Worm (Caenorhabditis elegans) whole organism, L1 larva: Measurements from ENCODE around the gene F10E9.5.
"Not testable (repeated sequence)": the region's sequence is repeated elsewhere in the genome, so short reads cannot be mapped to it uniquely, and the experiment has no call there.

ENCODE experiments used
- ama-1 ChIP-seq: fragments of 150-350 bp; optimal IDR thresholded peaks from 2 replicates; lab custom pipeline; 2014
- elt-2 ChIP-seq: sonication (generic microtip); optimal IDR thresholded peaks from 2 replicates; lab custom pipeline; 2016; ENCODE audit warnings: missing genetic modification characterization, mild to moderate bottlenecking, inconsistent platforms, missing compliant biosample characterization, missing genetic modification reagents
- isw-1 ChIP-seq: fragments of 200-800 bp; sonication (Bioruptor generic); IDR thresholded peaks from 2 replicates; pipeline ENCODE4 v1.3.6; 2022; ENCODE audit warnings: missing genetic modification characterization, missing compliant biosample characterization
- jun-1 ChIP-seq: fragments of 150-350 bp; optimal IDR thresholded peaks from 2 replicates; lab custom pipeline; 2014; ENCODE audit warnings: missing biosample characterization, missing genetic modification reagents, missing genetic modification characterization
- nhr-237 ChIP-seq: fragments of 150-350 bp; optimal IDR thresholded peaks from 2 replicates; lab custom pipeline; 2014; ENCODE audit warnings: missing biosample characterization, missing genetic modification characterization
- nhr-77 ChIP-seq: fragments of 150-350 bp; optimal IDR thresholded peaks from 2 replicates; lab custom pipeline; 2014; ENCODE audit warnings: missing biosample characterization, missing genetic modification characterization
- pqm-1 ChIP-seq: sonication (generic microtip); optimal IDR thresholded peaks from 3 replicates; lab custom pipeline; 2017; ENCODE audit warnings: missing biosample characterization, missing genetic modification characterization
- snpc-4 ChIP-seq: fragments of 150-350 bp; optimal IDR thresholded peaks from 2 replicates; lab custom pipeline; 2014; ENCODE audit warnings: missing biosample characterization, missing genetic modification characterization
- sptf-1 ChIP-seq: fragments of 150-350 bp; optimal IDR thresholded peaks from 2 replicates; lab custom pipeline; 2014; ENCODE audit warnings: missing biosample characterization, missing genetic modification characterization
- zag-1 ChIP-seq: fragments of 150-350 bp; optimal IDR thresholded peaks from 2 replicates; lab custom pipeline; 2014; ENCODE audit warnings: missing biosample characterization, missing genetic modification characterization
- ztf-4 ChIP-seq: fragments of 150-350 bp; optimal IDR thresholded peaks from 2 replicates; lab custom pipeline; 2014; ENCODE audit warnings: missing biosample characterization, missing genetic modification characterization

ce11 chrIII:8347822-8348221 lies 40.4 kb downstream of the F10E9.5 start, which contains the start of gene clc-29:
- not testable (repeated sequence) for TF ChIP-seq ztf-4 (tag; lab: Kevin White, UChicago); nhr-237; ama-1 (lab: Kevin White, UChicago); snpc-4 (tag; lab: Kevin White, UChicago); jun-1 (tag; lab: Kevin White, UChicago); sptf-1; nhr-77 (tag; lab: Kevin White, UChicago); zag-1 (tag; lab: Kevin White, UChicago); elt-2; pqm-1; isw-1 (GFP tag; lab: Robert Waterston, UW)
